Worm (Caenorhabditis elegans): Measurements from ENCODE around the gene F59B10.6.

DNA sequence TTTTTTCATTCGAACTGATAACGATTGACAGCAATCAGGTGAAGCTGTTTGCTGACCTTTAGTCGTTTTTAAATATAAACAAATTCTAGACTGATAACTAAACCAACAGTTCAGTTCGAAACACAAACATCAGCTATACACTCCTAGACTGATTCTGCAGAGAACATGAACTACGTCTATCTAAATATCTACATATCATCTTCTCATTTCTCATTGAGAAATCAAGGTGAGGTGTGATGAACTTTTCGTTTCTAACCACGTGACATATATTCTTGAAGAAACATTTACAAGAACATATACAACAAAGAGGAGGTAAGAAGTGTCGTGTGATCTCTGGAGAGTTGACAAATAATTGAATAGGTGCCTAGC is 32.9 kb upstream of the F59B10.6 start:
- TF ChIP-seq him-1 (tag; optimal IDR thresholded peaks at IDR 0.05) (no peak), dao-5 (tag; optimal IDR thresholded peaks at IDR 0.05) (no peak)
